Worm (Caenorhabditis elegans): ENCODE data around the gene nlp-55.

nlp-55 gene

DNA sequence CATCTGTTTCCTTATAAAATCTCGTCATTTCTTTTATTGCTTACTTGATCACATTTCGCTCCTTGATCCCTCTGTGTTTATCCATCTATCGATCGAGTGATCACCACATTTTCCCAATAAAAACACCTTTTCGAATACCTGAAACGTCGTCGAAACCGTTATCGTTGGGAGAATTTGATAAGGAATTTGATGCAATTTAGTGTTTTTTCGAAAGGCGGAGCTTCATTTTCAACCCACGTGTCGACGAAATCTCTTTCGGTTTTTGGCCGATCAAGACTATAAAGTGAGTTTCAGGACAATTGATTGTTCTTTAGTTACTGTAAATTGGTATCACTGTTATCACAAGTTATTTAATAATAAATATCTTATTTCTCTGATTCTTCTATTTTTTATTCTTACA, 30.6 kb downstream of the nlp-55 start, which contains the start of gene srdh-1:
Gene srdh-1, plus strand, starts transcription at position 43 of the 400 bp plus-strand sequence.
- TF ChIP-seq efl-1 (optimal IDR thresholded peaks at IDR 0.05), result no peak
- TF ChIP-seq efl-1 (GFP tag; optimal IDR thresholded peaks at IDR 0.05 in 1 of 2), result peak in 1 of 2 experiments; percentile 51
- TF ChIP-seq egl-13 (tag; optimal IDR thresholded peaks at IDR 0.05), result no peak
- TF ChIP-seq nhr-71 (tag; optimal IDR thresholded peaks at IDR 0.05), result peak; percentile 35
- no peak for TF ChIP-seq nhr-19 (GFP tag; conservative IDR thresholded peaks at IDR 0.05)
- no peak for TF ChIP-seq ceh-88 (GFP tag; IDR thresholded peaks at IDR 0.05)
- TF ChIP-seq aly-2 (tag; optimal IDR thresholded peaks at IDR 0.05), result no peak
- TF ChIP-seq lin-14 (GFP tag; optimal IDR thresholded peaks at IDR 0.05), result peak; percentile 27
- no peak for TF ChIP-seq nhr-84 (tag; optimal IDR thresholded peaks at IDR 0.05)
- peak in 4 of 6 experiments; percentile 40 to 71 (median 64) for TF ChIP-seq elt-3 (tag; optimal IDR thresholded peaks at IDR 0.05)
- TF ChIP-seq nhr-85 (tag), result peak; percentile 81
- TF ChIP-seq unc-130 (tag; optimal IDR thresholded peaks at IDR 0.05), result no peak
- TF ChIP-seq blmp-1 (tag; optimal IDR thresholded peaks at IDR 0.05), result peak; percentile 46
- no peak for TF ChIP-seq nhr-11 (tag; optimal IDR thresholded peaks at IDR 0.05)
- peak; percentile 33 for TF ChIP-seq nhr-20 (tag; optimal IDR thresholded peaks at IDR 0.05)
- TF ChIP-seq mdl-1 (tag; optimal IDR thresholded peaks at IDR 0.05), result peak in 1 of 2 experiments; percentile 16

- peak; percentile 64 for TF ChIP-seq nhr-20 (tag; optimal IDR thresholded peaks at IDR 0.05)
- TF ChIP-seq efl-1 (optimal IDR thresholded peaks at IDR 0.05), result no peak
- peak in 1 of 2 experiments; percentile 84 for TF ChIP-seq efl-1 (GFP tag; optimal IDR thresholded peaks at IDR 0.05 in 1 of 2)
- TF ChIP-seq elt-3 (tag; optimal IDR thresholded peaks at IDR 0.05), result peak in 1 of 6 experiments; percentile 52
- no peak for TF ChIP-seq nhr-76 (tag; optimal IDR thresholded peaks at IDR 0.05)
- no peak for TF ChIP-seq sptf-1 (tag; optimal IDR thresholded peaks at IDR 0.05)
- TF ChIP-seq blmp-1 (tag; optimal IDR thresholded peaks at IDR 0.05), result peak; percentile 63
- TF ChIP-seq lin-35 (GFP tag; optimal IDR thresholded peaks at IDR 0.05), result peak in 1 of 2 experiments; percentile 13
- TF ChIP-seq mdl-1 (tag; optimal IDR thresholded peaks at IDR 0.05), result peak in 1 of 2 experiments; percentile 33
- TF ChIP-seq nhr-85 (tag), result peak; percentile 86
- 0 out of 2 replicates have a peak, but pooled peaks have one; percentile 33 for TF ChIP-seq grh-1 (GFP tag; IDR thresholded peaks at IDR 0.05)
- TF ChIP-seq nhr-90 (tag; optimal IDR thresholded peaks at IDR 0.05; ENCODE audit: poor library complexity), result peak; percentile 15
- peak; percentile 31 for TF ChIP-seq tbx-2 (tag; optimal IDR thresholded peaks at IDR 0.05)
- TF ChIP-seq nhr-71 (tag; optimal IDR thresholded peaks at IDR 0.05), result peak; percentile 50
- no peak for TF ChIP-seq F16B12.6 (tag; optimal IDR thresholded peaks at IDR 0.05)
- no peak for TF ChIP-seq fkh-8 (tag; optimal IDR thresholded peaks at IDR 0.05)
- peak; percentile 55 for TF ChIP-seq lin-14 (GFP tag; optimal IDR thresholded peaks at IDR 0.05)
- TF ChIP-seq alr-1 (tag; optimal IDR thresholded peaks at IDR 0.05; ENCODE audit: borderline replicate concordance), result no peak
- no peak for TF ChIP-seq nhr-84 (tag; optimal IDR thresholded peaks at IDR 0.05)
Observed at ce11 chrII:8263562-8263961, 31.6 kb downstream of the nlp-55 start.

ce11 chrII:8259674-8260073, 35.5 kb downstream of the nlp-55 start:
- TF ChIP-seq ama-1 (optimal IDR thresholded peaks at IDR 0.05) (no peak), nhr-11 (tag; optimal IDR thresholded peaks at IDR 0.05) (no peak), pqm-1 (tag; optimal IDR thresholded peaks at IDR 0.05) (no peak), ceh-82 (tag; optimal IDR thresholded peaks at IDR 0.05) (no peak), mab-9 (GFP tag; IDR thresholded peaks at IDR 0.05) (no peak), nhr-12 (tag; optimal IDR thresholded peaks at IDR 0.05) (no peak), irx-1 (tag; optimal IDR thresholded peaks at IDR 0.05) (no peak), ztf-4 (tag; optimal IDR thresholded peaks at IDR 0.05) (no peak), sox-4 (tag; optimal IDR thresholded peaks at IDR 0.05) (no peak), nhr-71 (tag; optimal IDR thresholded peaks at IDR 0.05) (peak; percentile 51), unc-130 (tag; optimal IDR thresholded peaks at IDR 0.05) (peak; percentile 20), fkh-10 (GFP tag; optimal IDR thresholded peaks at IDR 0.05) (no peak), nhr-20 (tag; optimal IDR thresholded peaks at IDR 0.05) (peak; percentile 41), nhr-85 (tag) (peak; percentile 94), nhr-84 (tag; optimal IDR thresholded peaks at IDR 0.05) (no peak), snu-23 (GFP tag; optimal IDR thresholded peaks at IDR 0.05) (peak; percentile 43), lin-13 (GFP tag; optimal IDR thresholded peaks at IDR 0.05) (no peak), tlp-1 (tag; optimal IDR thresholded peaks at IDR 0.05) (no peak), lin-35 (GFP tag; optimal IDR thresholded peaks at IDR 0.05) (peak in 1 of 2 experiments; percentile 36), blmp-1 (tag; optimal IDR thresholded peaks at IDR 0.05) (peak; percentile 36), efl-1 (optimal IDR thresholded peaks at IDR 0.05) (no peak), efl-1 (GFP tag; optimal IDR thresholded peaks at IDR 0.05 in 1 of 2) (peak in 1 of 2 experiments; percentile 16), elt-3 (tag; optimal IDR thresholded peaks at IDR 0.05) (peak in 1 of 6 experiments; percentile 31), lin-14 (GFP tag; optimal IDR thresholded peaks at IDR 0.05) (peak; percentile 54)
